Comparison of ENCODE assay signal across 3 worm cellular contexts in the genomic region with DNA sequence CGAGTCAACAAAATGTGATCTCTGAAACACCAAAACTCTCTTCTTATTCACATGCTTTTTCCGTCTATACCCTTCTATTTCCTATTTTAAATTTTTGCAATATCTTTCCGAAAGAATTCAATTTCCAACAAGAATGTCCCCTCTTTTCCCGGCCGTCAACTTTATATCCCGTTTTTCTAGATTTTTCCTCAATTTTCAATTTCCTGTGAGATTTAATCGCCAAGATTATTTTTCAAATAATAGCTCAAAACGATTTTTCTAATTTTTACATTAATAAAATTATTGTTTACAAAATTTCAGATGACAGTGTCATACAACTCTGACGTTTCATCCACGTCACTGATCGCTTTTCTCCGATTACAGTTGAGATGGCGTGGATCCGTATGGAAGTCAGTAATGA.
A peak's percentile ranks its signal among the peaks of the same experiment; 100 is the strongest.
TF ChIP-seq lines count a peak whose summit lies in the region.

A gene (plus strand): TSS at position 301 of the 400 bp plus-strand sequence.

TF ChIP-seq in whole organism, L1 larva, 84 proteins besides CTCF, POLR2A, EP300 and RAD21:
- no peak for TF ChIP-seq snu-23 (GFP tag; optimal IDR thresholded peaks at IDR 0.05; lab: Kevin White, UChicago)
- peak; percentile 2 for TF ChIP-seq fkh-10 (GFP tag; optimal IDR thresholded peaks at IDR 0.05; lab: Kevin White, UChicago)
- TF ChIP-seq efl-1 (optimal IDR thresholded peaks at IDR 0.05; lab: Kevin White, UChicago) = no peak
- TF ChIP-seq efl-1 (GFP tag; optimal IDR thresholded peaks at IDR 0.05 in 1 of 2; lab: Kevin White, UChicago) = no peak

TF ChIP-seq in whole organism, L3 larva, 47 proteins besides CTCF, POLR2A, EP300 and RAD21:
- TF ChIP-seq fkh-10 (GFP tag; optimal IDR thresholded peaks at IDR 0.05; lab: Kevin White, UChicago) (peak; percentile 41), elt-3 (tag; optimal IDR thresholded peaks at IDR 0.05; lab: Kevin White, UChicago) (no peak)

TF ChIP-seq in whole organism, late embryonic, 69 proteins besides CTCF, POLR2A, EP300 and RAD21:
- TF ChIP-seq tbx-7 (tag; optimal IDR thresholded peaks at IDR 0.05; lab: Kevin White, UChicago) (no peak), unc-86 (tag; optimal IDR thresholded peaks at IDR 0.05; lab: Kevin White, UChicago) (no peak), pros-1 (tag; optimal IDR thresholded peaks at IDR 0.05; lab: Kevin White, UChicago) (no peak), unc-42 (tag; optimal IDR thresholded peaks at IDR 0.05; lab: Kevin White, UChicago) (peak; percentile 52), npax-4 (tag; optimal IDR thresholded peaks at IDR 0.05; lab: Kevin White, UChicago) (no peak), ceh-24 (tag; optimal IDR thresholded peaks at IDR 0.05; lab: Kevin White, UChicago) (no peak), ceh-45 (GFP tag; IDR thresholded peaks at IDR 0.05; lab: Robert Waterston, UW) (no peak), ceh-48 (tag; optimal IDR thresholded peaks at IDR 0.05; lab: Kevin White, UChicago) (no peak)
